Fruit fly (Drosophila melanogaster) whole organism, embryonic: Measurements from ENCODE around the gene Hexim.

ENCODE experiments used
- Blimp-1 ChIP-seq: fragments of 200-800 bp; sonication (Bioruptor generic); optimal IDR thresholded peaks from 3 replicates; lab custom pipeline; 2018; ENCODE audit warnings: missing biosample characterization, missing genetic modification characterization, mild to moderate bottlenecking, moderate library complexity, missing genetic modification reagents
- CG10979 ChIP-seq: fragments of 200-800 bp; sonication (Bioruptor generic); optimal IDR thresholded peaks from 2 replicates; lab custom pipeline; 2018; ENCODE audit warnings: missing biosample characterization, mild to moderate bottlenecking, missing genetic modification characterization, moderate library complexity
- CG12236 ChIP-seq: fragments of 200-800 bp; sonication (Bioruptor generic); optimal IDR thresholded peaks from 2 replicates; lab custom pipeline; 2016; ENCODE audit warnings: missing biosample characterization, missing genetic modification characterization
- CG1792 ChIP-seq: fragments of 200-800 bp; sonication (Bioruptor generic); optimal IDR thresholded peaks from 2 replicates; lab custom pipeline; 2016; ENCODE audit warnings: missing biosample characterization, missing genetic modification characterization
- CG18011 ChIP-seq: fragments of 200-800 bp; sonication (Bioruptor generic); optimal IDR thresholded peaks from 2 replicates; lab custom pipeline; 2017; ENCODE audit warnings: missing biosample characterization, missing genetic modification characterization, mild to moderate bottlenecking, moderate library complexity, missing genotype
- CG18476 ChIP-seq: fragments of 200-800 bp; sonication (Bioruptor generic); optimal IDR thresholded peaks from 2 replicates; lab custom pipeline; 2016; ENCODE audit warnings: missing biosample characterization, mild to moderate bottlenecking, missing genetic modification characterization
- CG30431 ChIP-seq: fragments of 200-800 bp; sonication (Bioruptor generic); optimal IDR thresholded peaks from 2 replicates; lab custom pipeline; 2017; ENCODE audit warnings: missing biosample characterization, missing genetic modification characterization
- CG31365 ChIP-seq: fragments of 200-800 bp; sonication (Bioruptor generic); optimal IDR thresholded peaks from 2 replicates; lab custom pipeline; 2018; ENCODE audit warnings: missing biosample characterization, mild to moderate bottlenecking, missing genetic modification characterization
- CG31441 ChIP-seq: fragments of 200-800 bp; sonication (Bioruptor generic); IDR thresholded peaks from 2 replicates; pipeline ENCODE4 v1.3.6; 2022; ENCODE audit warnings: missing biosample characterization, missing genetic modification characterization
- CG4730 ChIP-seq: fragments of 200-800 bp; sonication (Bioruptor generic); IDR thresholded peaks from 2 replicates; pipeline ENCODE4 v1.3.6; 2022; ENCODE audit warnings: missing biosample characterization, missing genetic modification characterization
- CG4820 ChIP-seq: fragments of 200-800 bp; sonication (Bioruptor generic); optimal IDR thresholded peaks from 3 replicates; lab custom pipeline; 2016; ENCODE audit warnings: missing biosample characterization, missing genetic modification characterization
- CG5245 ChIP-seq: fragments of 200-800 bp; sonication (Bioruptor generic); optimal IDR thresholded peaks from 3 replicates; lab custom pipeline; 2016; ENCODE audit warnings: missing biosample characterization, missing genetic modification characterization
- CG6254 ChIP-seq: fragments of 200-800 bp; sonication (Bioruptor generic); optimal IDR thresholded peaks from 3 replicates; lab custom pipeline; 2017; ENCODE audit warnings: mild to moderate bottlenecking, missing biosample characterization, missing genetic modification reagents, missing genetic modification characterization
- CG7271 ChIP-seq: fragments of 200-800 bp; sonication (Bioruptor generic); optimal IDR thresholded peaks from 2 replicates; lab custom pipeline; 2018; ENCODE audit warnings: missing biosample characterization, mild to moderate bottlenecking, missing genetic modification characterization, moderate library complexity
- CG7928 ChIP-seq: fragments of 200-800 bp; sonication (Bioruptor generic); optimal IDR thresholded peaks from 2 replicates; lab custom pipeline; 2017; ENCODE audit warnings: missing biosample characterization, mild to moderate bottlenecking, missing genetic modification characterization
- CG8944 ChIP-seq: fragments of 200-800 bp; sonication (Bioruptor generic); optimal IDR thresholded peaks from 3 replicates; lab custom pipeline; 2016; ENCODE audit warnings: missing biosample characterization, missing genetic modification characterization
- Dip3 ChIP-seq: fragments of 200-800 bp; sonication (Bioruptor generic); optimal IDR thresholded peaks from 3 replicates; lab custom pipeline; 2016; ENCODE audit warnings: missing biosample characterization, missing genetic modification characterization
- Gug ChIP-seq: fragments of 200-800 bp; sonication (Bioruptor generic); IDR thresholded peaks from 4 replicates; pipeline ENCODE4 v1.3.6; 2022; ENCODE audit warnings: missing biosample characterization, missing genetic modification characterization
- HLH54F ChIP-seq: fragments of 200-800 bp; sonication (Bioruptor generic); optimal IDR thresholded peaks from 3 replicates; lab custom pipeline; 2016; ENCODE audit warnings: missing biosample characterization, missing genetic modification characterization
- Hr51 ChIP-seq, 2 experiments: fragments of 200-800 bp; sonication (Bioruptor generic); optimal IDR thresholded peaks; 2 replicates in 1 of 2; 3 replicates in 1 of 2; lab custom pipeline; 2016 to 2018; ENCODE audit warnings: missing biosample characterization in 2 of 2, missing genetic modification characterization in 2 of 2, mild to moderate bottlenecking in 1 of 2, moderate library complexity in 1 of 2
- Jarid2 ChIP-seq: fragments of 200-800 bp; sonication (Bioruptor generic); optimal IDR thresholded peaks from 3 replicates; lab custom pipeline; 2017; ENCODE audit warnings: mild to moderate bottlenecking, missing biosample characterization, missing genetic modification reagents, missing genetic modification characterization
- Meics ChIP-seq: fragments of 200-800 bp; sonication (Bioruptor generic); optimal IDR thresholded peaks from 2 replicates; lab custom pipeline; 2017; ENCODE audit warnings: missing biosample characterization, mild to moderate bottlenecking, missing genetic modification characterization
- Oaz ChIP-seq: fragments of 200-800 bp; sonication (Bioruptor generic); IDR thresholded peaks from 2 replicates; pipeline ENCODE4 v1.3.6; 2022; ENCODE audit warnings: missing biosample characterization, missing genetic modification characterization
- Ptx1 ChIP-seq: fragments of 200-800 bp; sonication (Bioruptor generic); IDR thresholded peaks from 2 replicates; pipeline ENCODE4 v1.3.6; 2022; ENCODE audit warnings: missing biosample characterization, missing genetic modification characterization
- Rfx ChIP-seq: fragments of 200-800 bp; sonication (Bioruptor generic); IDR thresholded peaks from 2 replicates; pipeline ENCODE4 v1.3.6; 2022; ENCODE audit warnings: missing biosample characterization, missing genetic modification characterization
- Sin3A ChIP-seq: fragments of >200 bp; optimal IDR thresholded peaks from 2 replicates; lab custom pipeline; 2018
- YL-1 ChIP-seq: fragments of 200-800 bp; sonication (Bioruptor generic); optimal IDR thresholded peaks from 3 replicates; lab custom pipeline; 2017; ENCODE audit warnings: missing biosample characterization, mild to moderate bottlenecking, missing genetic modification characterization
- chm ChIP-seq: fragments of 200-800 bp; sonication (Bioruptor generic); IDR thresholded peaks from 2 replicates; pipeline ENCODE4 v1.3.6; 2022; ENCODE audit warnings: missing biosample characterization, missing genetic modification characterization
- ci ChIP-seq: fragments of 200-800 bp; sonication (Bioruptor generic); IDR thresholded peaks from 3 replicates; pipeline ENCODE4 v1.3.6; 2022; ENCODE audit warnings: missing biosample characterization, missing genetic modification characterization
- crp ChIP-seq, 2 experiments: fragments of 200-800 bp; sonication (Bioruptor generic); optimal IDR thresholded peaks; 2 replicates in 1 of 2; 3 replicates in 1 of 2; lab custom pipeline; 2017; ENCODE audit warnings: missing biosample characterization in 2 of 2, missing genetic modification characterization in 2 of 2, mild to moderate bottlenecking in 1 of 2, moderate library complexity in 1 of 2
- dan ChIP-seq: fragments of 200-800 bp; sonication (Bioruptor generic); IDR thresholded peaks from 2 replicates; pipeline ENCODE4 v1.3.6; 2022; ENCODE audit warnings: missing biosample characterization, missing genetic modification characterization
- dm ChIP-seq: fragments of 200-800 bp; sonication (Bioruptor generic); optimal IDR thresholded peaks from 3 replicates; lab custom pipeline; 2016; ENCODE audit warnings: missing biosample characterization, missing genetic modification characterization
- emc ChIP-seq: fragments of 200-800 bp; sonication (Bioruptor generic); optimal IDR thresholded peaks from 2 replicates; lab custom pipeline; 2016; ENCODE audit warnings: missing biosample characterization, missing genetic modification characterization
- gcm2 ChIP-seq: fragments of 200-800 bp; sonication (Bioruptor generic); optimal IDR thresholded peaks from 2 replicates; lab custom pipeline; 2016; ENCODE audit warnings: missing biosample characterization, missing genetic modification characterization
- grau ChIP-seq: fragments of 200-800 bp; optimal IDR thresholded peaks from 3 replicates; lab custom pipeline; 2019; ENCODE audit warnings: missing biosample characterization, mild to moderate bottlenecking, missing genetic modification characterization, moderate library complexity
- grn ChIP-seq: fragments of 200-800 bp; sonication (Bioruptor generic); optimal IDR thresholded peaks from 3 replicates; lab custom pipeline; 2017; ENCODE audit warnings: missing biosample characterization, missing genetic modification characterization
- h ChIP-seq: fragments of >200 bp; optimal IDR thresholded peaks from 2 replicates; lab custom pipeline; 2017
- hkb ChIP-seq, 2 experiments: fragments of 200-800 bp in 1 of 2; fragments of >200 bp in 1 of 2; sonication (Bioruptor generic) in 1 of 2; IDR thresholded peaks in 1 of 2; optimal IDR thresholded peaks in 1 of 2; 2 replicates each; pipeline versions ENCODE4 v1.3.6 to Lab custom; 2017 to 2022; ENCODE audit warnings: missing biosample characterization in 1 of 2, missing genetic modification characterization in 1 of 2
- jigr1 ChIP-seq: fragments of 200-800 bp; sonication (Bioruptor generic); IDR thresholded peaks from 3 replicates; pipeline ENCODE4 v1.3.6; 2022; ENCODE audit warnings: missing biosample characterization, missing genetic modification characterization
- knrl ChIP-seq: fragments of 200-800 bp; sonication (Bioruptor generic); IDR thresholded peaks from 3 replicates; pipeline ENCODE4 v1.3.6; 2022; ENCODE audit warnings: missing biosample characterization, missing genetic modification characterization; ENCODE audit not compliant: partially characterized antibody
- luna ChIP-seq: fragments of 200-800 bp; sonication (Bioruptor generic); optimal IDR thresholded peaks from 2 replicates; lab custom pipeline; 2016; ENCODE audit warnings: missing biosample characterization, missing genetic modification characterization
- maf-S ChIP-seq: fragments of 200-800 bp; sonication (Bioruptor generic); optimal IDR thresholded peaks from 2 replicates; lab custom pipeline; 2016; ENCODE audit warnings: missing biosample characterization, missing genetic modification characterization
- mam ChIP-seq: fragments of 200-800 bp; sonication (Bioruptor generic); optimal IDR thresholded peaks from 3 replicates; lab custom pipeline; 2016; ENCODE audit warnings: missing biosample characterization, missing genetic modification characterization
- pzg ChIP-seq: fragments of 200-800 bp; sonication (Bioruptor generic); optimal IDR thresholded peaks from 3 replicates; lab custom pipeline; 2018; ENCODE audit warnings: missing biosample characterization, mild to moderate bottlenecking, missing genetic modification characterization, moderate library complexity
- shn ChIP-seq: fragments of 200-800 bp; sonication (Bioruptor generic); optimal IDR thresholded peaks from 3 replicates; lab custom pipeline; 2016; ENCODE audit warnings: missing biosample characterization, missing genetic modification characterization
- sr ChIP-seq: fragments of 200-800 bp; sonication (Bioruptor generic); IDR thresholded peaks from 3 replicates; pipeline ENCODE4 v1.3.6; 2022; ENCODE audit warnings: missing biosample characterization, missing genetic modification characterization
- tio ChIP-seq: fragments of 200-800 bp; sonication (Bioruptor generic); optimal IDR thresholded peaks from 2 replicates; lab custom pipeline; 2017; ENCODE audit warnings: missing biosample characterization, missing genetic modification characterization, inconsistent platforms
- vfl ChIP-seq: fragments of 200-800 bp; sonication (Bioruptor generic); optimal IDR thresholded peaks from 2 replicates; lab custom pipeline; 2016; ENCODE audit warnings: missing biosample characterization, missing genetic modification characterization
- wek ChIP-seq: fragments of 200-800 bp; sonication (Bioruptor generic); optimal IDR thresholded peaks from 3 replicates; lab custom pipeline; 2018; ENCODE audit warnings: missing biosample characterization, mild to moderate bottlenecking, missing genetic modification characterization, moderate library complexity

Hexim gene

dm6 chr3R:14654976-14655896, 4.0 kb upstream of the Hexim start:
- TF ChIP-seq CG4820 (GFP tag; lab: Kevin White, UChicago) (peak; percentile 88), hkb (optimal IDR thresholded peaks at IDR 0.05; lab: Kevin White, UChicago) (peak; percentile 1), hkb (GFP tag; IDR thresholded peaks at IDR 0.05; lab: Robert Waterston, UW) (peak; percentile 93), CG12236 (peak; percentile 89), tio (GFP tag; lab: Kevin White, UChicago) (peak; percentile 87), jigr1 (peak; percentile 67; the same call in 1 of the 3 replicates), Blimp-1 (GFP tag; lab: Kevin White, UChicago) (peak; percentile 88), CG4730 (GFP tag; lab: Robert Waterston, UW) (peak; percentile 82), grn (GFP tag; lab: Kevin White, UChicago) (no peak), CG10979 (peak; percentile 93), YL-1 (peak; percentile 98), CG7928 (peak; percentile 78), Hr51 (GFP tag; optimal IDR thresholded peaks at IDR 0.05; lab: Kevin White, UChicago) (peak; percentile 81 to 94), Meics (GFP tag; lab: Kevin White, UChicago) (peak; percentile 95), gcm2 (GFP tag; lab: Kevin White, UChicago) (peak; percentile 52), dan (GFP tag; lab: Robert Waterston, UW) (no peak; the same call in 1 of the 2 replicates), CG18476 (GFP tag; lab: Kevin White, UChicago) (peak; percentile 91), wek (GFP tag; lab: Kevin White, UChicago) (peak; percentile 87), CG31365 (tag; lab: Kevin White, UChicago) (peak; percentile 78), Sin3A (lab: Kevin White, UChicago) (no peak), CG8944 (GFP tag; lab: Kevin White, UChicago) (peak; percentile 91), vfl (GFP tag; lab: Kevin White, UChicago) (peak; percentile 92), CG31441 (peak; percentile 82), chm (peak; percentile 72), grau (tag; lab: Kevin White, UChicago) (peak; percentile 94), CG6254 (GFP tag; lab: Kevin White, UChicago) (peak; percentile 82), maf-S (GFP tag; lab: Kevin White, UChicago) (peak; percentile 86), CG30431 (GFP tag; lab: Kevin White, UChicago) (peak; percentile 90), Rfx (peak; percentile 95), crp (GFP tag; optimal IDR thresholded peaks at IDR 0.05; lab: Kevin White, UChicago) (peak in 1 of 2 experiments; percentile 50), Gug (peak; percentile 85), Dip3 (peak; percentile 91), HLH54F (GFP tag; lab: Kevin White, UChicago) (peak; percentile 89), h (no peak), dm (peak; percentile 66), emc (GFP tag; lab: Kevin White, UChicago) (peak; percentile 52), CG5245 (GFP tag; lab: Kevin White, UChicago) (peak; percentile 71), CG18011 (peak; percentile 79), sr (GFP tag; lab: Robert Waterston, UW) (peak; percentile 70; the same call in 2 of the 3 replicates), Ptx1 (GFP tag; lab: Robert Waterston, UW) (peak; percentile 93), pzg (peak; percentile 43), knrl (peak; percentile 59), mam (peak; percentile 91), luna (GFP tag; lab: Kevin White, UChicago) (peak; percentile 85), ci (GFP tag; lab: Robert Waterston, UW) (peak; percentile 96), CG7271 (tag; lab: Kevin White, UChicago) (peak; percentile 75), Oaz (peak; percentile 84), shn (GFP tag; lab: Kevin White, UChicago) (peak; percentile 91), CG1792 (peak; percentile 89), Jarid2 (GFP tag; lab: Kevin White, UChicago) (peak; percentile 80)
